Fruit fly (Drosophila melanogaster) whole organism, embryonic: Measurements from ENCODE around the gene Mst77F.

ENCODE experiments used
- CG10267 ChIP-seq: fragments of 200-800 bp; sonication (Bioruptor generic); optimal IDR thresholded peaks from 2 replicates; lab custom pipeline; 2018; ENCODE audit warnings: missing biosample characterization, mild to moderate bottlenecking, missing genetic modification characterization, moderate library complexity
- CG10274 ChIP-seq: fragments of 200-800 bp; sonication (Bioruptor generic); optimal IDR thresholded peaks from 3 replicates; lab custom pipeline; 2017; ENCODE audit warnings: missing biosample characterization, mild to moderate bottlenecking, missing genetic modification characterization
- CG10979 ChIP-seq: fragments of 200-800 bp; sonication (Bioruptor generic); optimal IDR thresholded peaks from 2 replicates; lab custom pipeline; 2018; ENCODE audit warnings: missing biosample characterization, mild to moderate bottlenecking, missing genetic modification characterization, moderate library complexity
- CG12104 ChIP-seq: fragments of 200-800 bp; sonication (Bioruptor generic); optimal IDR thresholded peaks from 3 replicates; lab custom pipeline; 2016; ENCODE audit warnings: missing biosample characterization, missing genetic modification characterization
- CG12219 ChIP-seq: fragments of 200-800 bp; sonication (Bioruptor generic); optimal IDR thresholded peaks from 3 replicates; lab custom pipeline; 2018; ENCODE audit warnings: missing biosample characterization, mild to moderate bottlenecking, missing genetic modification characterization
- CG1233 ChIP-seq: fragments of 200-800 bp; sonication (Bioruptor generic); optimal IDR thresholded peaks from 4 replicates; lab custom pipeline; 2018; ENCODE audit warnings: missing biosample characterization, mild to moderate bottlenecking, missing genetic modification characterization
- CG14014 ChIP-seq: fragments of 200-800 bp; sonication (Bioruptor generic); IDR thresholded peaks from 2 replicates; pipeline ENCODE4 v1.3.6; 2022; ENCODE audit warnings: missing biosample characterization, missing genetic modification characterization
- CG1529 ChIP-seq: fragments of 200-800 bp; sonication (Bioruptor generic); optimal IDR thresholded peaks from 3 replicates; lab custom pipeline; 2018; ENCODE audit warnings: missing biosample characterization, missing genetic modification characterization
- CG15696 ChIP-seq: fragments of 200-800 bp; sonication (Bioruptor generic); optimal IDR thresholded peaks from 2 replicates; lab custom pipeline; 2019; ENCODE audit warnings: missing biosample characterization, mild to moderate bottlenecking, missing genetic modification characterization, moderate library complexity
- CG17328 ChIP-seq: fragments of 200-800 bp; sonication (Bioruptor generic); IDR thresholded peaks from 2 replicates; pipeline ENCODE4 v1.3.6; 2022; ENCODE audit warnings: missing biosample characterization, missing genetic modification characterization
- CG17802 ChIP-seq: fragments of 200-800 bp; sonication (Bioruptor generic); optimal IDR thresholded peaks from 2 replicates; lab custom pipeline; 2018; ENCODE audit warnings: missing biosample characterization, mild to moderate bottlenecking, missing genetic modification characterization, moderate library complexity
- CG17829 ChIP-seq: fragments of 200-800 bp; optimal IDR thresholded peaks from 2 replicates; lab custom pipeline; 2019; ENCODE audit warnings: missing biosample characterization, mild to moderate bottlenecking, missing genetic modification characterization, moderate library complexity
- CG2202 ChIP-seq: fragments of 200-800 bp; sonication (Bioruptor generic); optimal IDR thresholded peaks from 2 replicates; lab custom pipeline; 2018; ENCODE audit warnings: missing biosample characterization, mild to moderate bottlenecking, missing genetic modification characterization
- CG33557 ChIP-seq: fragments of 200-800 bp; sonication (Bioruptor generic); optimal IDR thresholded peaks from 2 replicates; lab custom pipeline; 2019; ENCODE audit warnings: missing biosample characterization, mild to moderate bottlenecking, missing genetic modification characterization, moderate library complexity
- CG6175 ChIP-seq: fragments of 200-800 bp; sonication (Bioruptor generic); IDR thresholded peaks from 3 replicates; pipeline ENCODE4 v1.3.6; 2022; ENCODE audit warnings: missing biosample characterization, missing genetic modification characterization
- CG6813 ChIP-seq: fragments of 200-800 bp; sonication (Bioruptor generic); optimal IDR thresholded peaks from 2 replicates; lab custom pipeline; 2017; ENCODE audit warnings: missing biosample characterization, missing genetic modification characterization, mild to moderate bottlenecking, moderate library complexity, missing genetic modification reagents
- CG6854 ChIP-seq: fragments of 200-800 bp; sonication (Bioruptor generic); optimal IDR thresholded peaks from 3 replicates; lab custom pipeline; 2017; ENCODE audit warnings: missing biosample characterization, mild to moderate bottlenecking, missing genetic modification characterization
- CG8290 ChIP-seq, 3 experiments: fragments of 200-800 bp; sonication (Bioruptor generic); optimal IDR thresholded peaks; 2 replicates each; lab custom pipeline; 2016 to 2019; ENCODE audit warnings: missing biosample characterization in 3 of 3, missing genetic modification characterization in 3 of 3, mild to moderate bottlenecking in 2 of 3, moderate library complexity in 1 of 3
- CG8924 ChIP-seq: fragments of 200-800 bp; optimal IDR thresholded peaks from 3 replicates; lab custom pipeline; 2019; ENCODE audit warnings: missing biosample characterization, mild to moderate bottlenecking, missing genetic modification characterization, moderate library complexity
- CoRest ChIP-seq: fragments of 200-800 bp; sonication (Bioruptor generic); optimal IDR thresholded peaks from 3 replicates; lab custom pipeline; 2018; ENCODE audit warnings: missing biosample characterization, mild to moderate bottlenecking, missing genetic modification characterization, moderate library complexity
- Ets97D ChIP-seq: fragments of 200-800 bp; sonication (Bioruptor generic); optimal IDR thresholded peaks from 3 replicates; lab custom pipeline; 2016; ENCODE audit warnings: missing biosample characterization, missing genetic modification characterization
- Kr ChIP-seq: fragments of 200-800 bp; sonication (Bioruptor generic); optimal IDR thresholded peaks from 2 replicates; lab custom pipeline; 2017; ENCODE audit warnings: missing biosample characterization, mild to moderate bottlenecking, missing genetic modification characterization
- Nf-YA ChIP-seq: fragments of 200-800 bp; sonication (Bioruptor generic); IDR thresholded peaks from 2 replicates; pipeline ENCODE4 v1.3.6; 2022; ENCODE audit warnings: missing biosample characterization, missing genetic modification characterization
- Nf-YC ChIP-seq: fragments of 200-800 bp; optimal IDR thresholded peaks from 3 replicates; lab custom pipeline; 2019; ENCODE audit warnings: missing biosample characterization, mild to moderate bottlenecking, missing genetic modification characterization, moderate library complexity
- Six4 ChIP-seq: fragments of 200-800 bp; sonication (Bioruptor generic); optimal IDR thresholded peaks from 2 replicates; lab custom pipeline; 2016; ENCODE audit warnings: missing biosample characterization, missing genetic modification characterization
- ac ChIP-seq: fragments of 200-800 bp; sonication (Bioruptor generic); optimal IDR thresholded peaks from 3 replicates; lab custom pipeline; 2017; ENCODE audit warnings: missing biosample characterization, mild to moderate bottlenecking, missing genetic modification characterization
- cas ChIP-seq: fragments of 200-800 bp; sonication (Bioruptor generic); IDR thresholded peaks from 2 replicates; pipeline ENCODE4 v1.3.6; 2022; ENCODE audit warnings: missing biosample characterization, missing genetic modification characterization
- ci ChIP-seq: fragments of 200-800 bp; sonication (Bioruptor generic); IDR thresholded peaks from 3 replicates; pipeline ENCODE4 v1.3.6; 2022; ENCODE audit warnings: missing biosample characterization, missing genetic modification characterization
- dmrt99B ChIP-seq: fragments of 200-800 bp; sonication (Bioruptor generic); optimal IDR thresholded peaks from 2 replicates; lab custom pipeline; 2018; ENCODE audit warnings: missing biosample characterization, mild to moderate bottlenecking, missing genetic modification characterization, moderate library complexity
- fd64A ChIP-seq: fragments of 200-800 bp; sonication (Bioruptor generic); optimal IDR thresholded peaks from 3 replicates; lab custom pipeline; 2018; ENCODE audit warnings: missing biosample characterization, mild to moderate bottlenecking, missing genetic modification characterization
- gcm ChIP-seq: fragments of 200-800 bp; sonication (Bioruptor generic); optimal IDR thresholded peaks from 2 replicates; lab custom pipeline; 2019; ENCODE audit warnings: missing biosample characterization, mild to moderate bottlenecking, missing genetic modification characterization, moderate library complexity
- gfzf ChIP-seq: fragments of 200-800 bp; sonication (Bioruptor generic); optimal IDR thresholded peaks from 2 replicates; lab custom pipeline; 2016; ENCODE audit warnings: missing biosample characterization, mild to moderate bottlenecking, missing genetic modification characterization, moderate library complexity
- hb ChIP-seq: fragments of 200-800 bp; sonication (Bioruptor generic); IDR thresholded peaks from 3 replicates; pipeline ENCODE4 v1.3.6; 2022; ENCODE audit warnings: missing biosample characterization, missing genetic modification characterization; ENCODE audit not compliant: partially characterized antibody
- insv ChIP-seq, 2 experiments: fragments of 200-800 bp; sonication (Bioruptor generic); optimal IDR thresholded peaks; 3 replicates each; lab custom pipeline; 2016 to 2018; ENCODE audit warnings: missing biosample characterization in 2 of 2, missing genetic modification characterization in 2 of 2
- otp ChIP-seq: fragments of 200-800 bp; sonication (Bioruptor generic); IDR thresholded peaks from 3 replicates; pipeline ENCODE4, ENCODE4 v1.3.6; 2022; ENCODE audit warnings: missing biosample characterization, missing genetic modification characterization
- pfk ChIP-seq: fragments of 200-800 bp; sonication (Bioruptor generic); optimal IDR thresholded peaks from 2 replicates; lab custom pipeline; 2018; ENCODE audit warnings: missing biosample characterization, mild to moderate bottlenecking, missing genetic modification characterization, moderate library complexity
- pros ChIP-seq: fragments of 200-800 bp; sonication (Bioruptor generic); optimal IDR thresholded peaks from 3 replicates; lab custom pipeline; 2019; ENCODE audit warnings: missing biosample characterization, mild to moderate bottlenecking, missing genetic modification characterization, moderate library complexity
- ro ChIP-seq: fragments of 200-800 bp; sonication (Bioruptor generic); IDR thresholded peaks from 2 replicates; pipeline ENCODE4 v1.3.6; 2022; ENCODE audit warnings: missing biosample characterization, missing genetic modification characterization
- seq ChIP-seq: fragments of 200-800 bp; sonication (Bioruptor generic); IDR thresholded peaks from 2 replicates; pipeline ENCODE4 v1.3.6; 2022; ENCODE audit warnings: missing biosample characterization, missing genetic modification characterization
- sim ChIP-seq: fragments of 200-800 bp; sonication (Bioruptor generic); IDR thresholded peaks from 2 replicates; pipeline ENCODE4 v1.3.6; 2022; ENCODE audit warnings: missing biosample characterization, missing genetic modification characterization
- sima ChIP-seq: fragments of 200-800 bp; sonication (Bioruptor generic); optimal IDR thresholded peaks from 2 replicates; lab custom pipeline; 2016; ENCODE audit warnings: missing biosample characterization, missing genetic modification characterization
- so ChIP-seq: fragments of 200-800 bp; sonication (Bioruptor generic); IDR thresholded peaks from 3 replicates; pipeline ENCODE4 v1.3.6; 2022; ENCODE audit warnings: missing biosample characterization, missing genetic modification characterization
- sqz ChIP-seq: fragments of 200-800 bp; sonication (Bioruptor generic); optimal IDR thresholded peaks from 3 replicates; lab custom pipeline; 2018; ENCODE audit warnings: missing biosample characterization, mild to moderate bottlenecking, missing genetic modification characterization
- tll ChIP-seq, 2 experiments: fragments of 200-800 bp in 1 of 2; fragments of >200 bp in 1 of 2; sonication (Bioruptor generic) in 1 of 2; optimal IDR thresholded peaks; 2 replicates each; lab custom pipeline; 2017 to 2019; ENCODE audit warnings: missing biosample characterization in 2 of 2, missing genetic modification characterization in 2 of 2, mild to moderate bottlenecking in 1 of 2, moderate library complexity in 1 of 2
- unpg ChIP-seq: fragments of 200-800 bp; sonication (Bioruptor generic); optimal IDR thresholded peaks from 3 replicates; lab custom pipeline; 2018; ENCODE audit warnings: missing biosample characterization, mild to moderate bottlenecking, missing genetic modification characterization, moderate library complexity
- zen ChIP-seq: fragments of 200-800 bp; sonication (Bioruptor generic); optimal IDR thresholded peaks from 3 replicates; lab custom pipeline; 2018; ENCODE audit warnings: missing biosample characterization, mild to moderate bottlenecking, missing genetic modification characterization, moderate library complexity

The Mst77F gene

DNA sequence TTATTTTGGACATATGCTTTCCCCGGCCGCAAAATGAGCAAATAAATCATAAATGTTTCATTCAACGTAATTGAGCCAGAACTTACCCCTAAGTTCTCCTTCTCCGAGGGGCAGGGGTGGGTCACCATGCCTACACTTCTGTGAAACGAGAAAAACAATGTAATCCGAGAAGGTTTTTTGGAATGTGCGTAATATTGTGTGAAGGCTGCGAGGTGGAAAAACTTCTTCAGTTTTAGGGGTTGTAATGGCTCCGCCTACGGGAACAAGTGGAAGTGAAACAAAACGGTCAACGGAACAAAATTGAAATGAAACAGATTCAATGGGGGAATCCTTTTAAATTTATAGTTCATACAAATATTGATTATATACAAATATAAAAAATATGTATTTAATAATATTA lies 21.1 kb downstream of the Mst77F start (continued):
- TF ChIP-seq seq (GFP tag; lab: Robert Waterston, UW), result peak; percentile 68; the same call in 1 of the 2 replicates

DNA sequence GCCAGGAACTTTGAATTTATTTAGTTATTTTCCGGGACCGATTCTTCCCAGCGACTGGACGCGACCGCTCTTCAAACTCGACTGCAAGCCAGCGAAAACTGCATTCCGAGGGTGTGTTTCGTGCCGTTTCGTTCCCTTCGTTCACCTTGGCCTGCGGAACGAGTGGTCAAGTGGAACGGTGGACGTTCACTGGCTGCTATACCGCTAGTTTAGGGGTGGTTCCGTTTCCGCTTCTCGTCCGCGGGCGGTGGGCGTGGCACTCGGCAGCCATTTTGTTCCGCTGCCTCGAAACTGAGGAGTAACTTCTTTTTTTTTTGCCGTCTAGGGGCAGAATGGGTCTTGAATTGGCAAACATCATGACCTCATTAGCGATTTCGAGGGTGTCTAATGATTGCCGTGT lies 25.1 kb downstream of the Mst77F start, which contains the start of gene Six4:
Gene Six4, minus strand, starts transcription at position 85 of the 400 bp plus-strand sequence.
- TF ChIP-seq sima (GFP tag; lab: Kevin White, UChicago) (no peak), ro (GFP tag; lab: Robert Waterston, UW) (no peak), gfzf (GFP tag; lab: Kevin White, UChicago) (no peak), Nf-YC (tag; lab: Kevin White, UChicago) (peak; percentile 94), Ets97D (GFP tag; lab: Kevin White, UChicago) (peak; percentile 83), pfk (peak; percentile 99), dmrt99B (tag; lab: Kevin White, UChicago) (no peak), otp (GFP tag; lab: Robert Waterston, UW) (0 out of 3 replicates have a peak, but pooled peaks have one; percentile 18), so (GFP tag; lab: Robert Waterston, UW) (peak; percentile 64; the same call in 1 of the 3 replicates), CG10979 (tag; lab: Kevin White, UChicago) (peak; percentile 13), CG17829 (tag; lab: Kevin White, UChicago) (peak; percentile 41), CG17328 (peak; percentile 41; the same call in 1 of the 2 replicates), CG33557 (GFP tag; lab: Kevin White, UChicago) (peak; percentile 63), sim (GFP tag; lab: Robert Waterston, UW) (0 out of 2 replicates have a peak, but pooled peaks have one; percentile 44), CG8290 (GFP tag; optimal IDR thresholded peaks at IDR 0.05; lab: Kevin White, UChicago) (peak; percentile 28), CG8290 (tag; optimal IDR thresholded peaks at IDR 0.05; lab: Kevin White, UChicago) (peak in 1 of 2 experiments; percentile 92), gcm (peak; percentile 24), Six4 (peak; percentile 29), cas (GFP tag; lab: Robert Waterston, UW) (no peak), Nf-YA (0 out of 2 replicates have a peak, but pooled peaks have one; percentile 44), CoRest (tag; lab: Kevin White, UChicago) (peak; percentile 5), zen (tag; lab: Kevin White, UChicago) (peak; percentile 28), CG12219 (peak; percentile 15), ac (GFP tag; lab: Kevin White, UChicago) (peak; percentile 34), seq (GFP tag; lab: Robert Waterston, UW) (peak; percentile 89), CG6854 (GFP tag; lab: Kevin White, UChicago) (no peak), CG2202 (tag; lab: Kevin White, UChicago) (no peak), CG8924 (peak; percentile 40), CG10267 (peak; percentile 12), CG17802 (tag; lab: Kevin White, UChicago) (no peak), CG12104 (GFP tag; lab: Kevin White, UChicago) (no peak), Kr (GFP tag; lab: Kevin White, UChicago) (peak; percentile 54), CG15696 (peak; percentile 28), CG6813 (GFP tag; lab: Kevin White, UChicago) (peak; percentile 49), hb (GFP tag; lab: Robert Waterston, UW) (no peak), unpg (no peak), CG10274 (no peak), CG1233 (peak; percentile 20), CG14014 (GFP tag; lab: Robert Waterston, UW) (no peak), CG1529 (GFP tag; lab: Kevin White, UChicago) (no peak), tll (GFP tag; optimal IDR thresholded peaks at IDR 0.05; lab: Kevin White, UChicago) (peak in 1 of 2 experiments; percentile 2), ci (GFP tag; lab: Robert Waterston, UW) (peak; percentile 59; the same call in 2 of the 3 replicates), fd64A (GFP tag; lab: Kevin White, UChicago) (peak; percentile 43), CG6175 (GFP tag; lab: Robert Waterston, UW) (0 out of 3 replicates have a peak, but pooled peaks have one; percentile 12), sqz (GFP tag; lab: Kevin White, UChicago) (peak; percentile 54), pros (GFP tag; lab: Kevin White, UChicago) (peak; percentile 26), insv (GFP tag; optimal IDR thresholded peaks at IDR 0.05; lab: Kevin White, UChicago) (peak in 1 of 2 experiments; percentile 21)
